Worm (Caenorhabditis elegans): Measurements from ENCODE around the gene srx-51.
"Not testable (repeated sequence)": the region's sequence is repeated elsewhere in the genome, so short reads cannot be mapped to it uniquely, and the experiment has no call there.

srx-51 gene

DNA sequence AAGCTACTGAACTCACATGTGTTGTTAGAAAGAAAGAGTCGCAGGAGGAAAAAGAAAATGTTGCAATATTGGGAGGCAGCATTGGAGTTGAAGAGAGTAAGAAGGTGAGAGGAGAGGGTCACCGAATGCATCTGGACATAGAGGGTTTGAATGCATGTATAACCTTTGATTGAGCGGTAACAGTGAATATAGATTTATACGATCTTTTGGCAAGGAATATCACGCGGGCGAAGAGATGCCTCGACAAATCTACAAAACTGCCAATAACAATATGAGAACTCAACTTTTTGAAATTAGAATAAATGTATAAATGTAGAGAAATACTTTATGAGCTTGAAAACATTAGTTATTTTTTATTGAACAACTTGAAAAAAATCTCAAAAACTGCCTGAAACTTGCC lies 19.4 kb upstream of the srx-51 start, which contains the start of gene M01B2.10:
M01B2.10 (minus strand) TSS at position 101 of the 400 bp plus-strand sequence.
- not testable (repeated sequence) for TF ChIP-seq elt-1 (tag; optimal IDR thresholded peaks at IDR 0.05; ENCODE audit: borderline replicate concordance, insufficient read depth); bed-3 (GFP tag; optimal IDR thresholded peaks at IDR 0.05); flh-1 (GFP tag; optimal IDR thresholded peaks at IDR 0.05)

DNA sequence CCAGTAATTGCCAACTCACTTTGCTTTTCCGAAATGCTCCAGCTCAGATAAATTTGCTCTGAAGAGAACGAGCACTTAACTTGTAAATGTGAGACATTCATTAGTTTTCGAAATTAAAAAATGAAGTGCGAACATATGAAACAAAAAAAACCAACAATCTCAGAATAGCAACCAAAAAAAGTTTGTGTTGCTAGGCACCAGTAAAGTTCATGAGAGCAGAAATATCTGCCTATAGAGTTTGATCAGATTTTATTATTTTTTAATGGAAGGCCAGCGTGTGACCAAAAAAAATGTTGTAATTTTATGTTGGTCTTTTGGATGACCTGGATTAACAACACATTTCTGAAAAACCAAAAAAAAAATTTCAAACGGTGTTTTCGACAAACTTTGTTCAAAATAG lies 17.6 kb upstream of the srx-51 start, which contains the start of gene M01B2.12:
M01B2.12 (minus strand) TSS at position 101 of the 400 bp plus-strand sequence.
- TF ChIP-seq lin-32 (GFP tag; optimal IDR thresholded peaks at IDR 0.05) = no peak
- no peak for TF ChIP-seq ceh-39 (tag; optimal IDR thresholded peaks at IDR 0.05)
- TF ChIP-seq drap-1 (GFP tag; optimal IDR thresholded peaks at IDR 0.05) = no peak
- no peak for TF ChIP-seq nhr-12 (tag; optimal IDR thresholded peaks at IDR 0.05)
- TF ChIP-seq nhr-76 (tag; optimal IDR thresholded peaks at IDR 0.05) = no peak
- TF ChIP-seq pha-4 (tag; optimal IDR thresholded peaks at IDR 0.05) = no peak
- no peak for TF ChIP-seq flh-1 (GFP tag; optimal IDR thresholded peaks at IDR 0.05)
- TF ChIP-seq nhr-28 (tag; optimal IDR thresholded peaks at IDR 0.05) = no peak

DNA sequence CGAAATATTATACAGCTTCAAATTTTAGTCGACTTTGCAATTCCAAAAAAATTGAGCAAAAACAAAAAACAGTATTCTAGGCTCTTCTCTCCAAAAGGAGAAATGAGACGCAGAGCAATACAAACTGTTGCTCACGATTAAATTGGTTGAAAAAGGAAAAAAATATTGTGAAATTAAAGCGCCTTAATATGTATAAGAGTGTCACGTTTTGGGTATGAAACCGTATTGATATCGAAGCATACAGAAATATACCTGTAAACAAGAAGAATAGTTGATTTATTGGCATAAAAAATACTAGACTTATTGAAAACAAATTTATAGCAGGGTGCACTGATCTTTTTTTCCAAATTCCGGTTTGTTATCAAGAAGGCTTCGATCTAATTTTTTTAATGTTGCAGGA lies 15.9 kb upstream of the srx-51 start, which contains the start of gene M01B2.13:
M01B2.13 (minus strand) TSS at position 101 of the 400 bp plus-strand sequence.
- TF ChIP-seq elt-1 (tag; optimal IDR thresholded peaks at IDR 0.05; ENCODE audit: borderline replicate concordance, insufficient read depth) (no peak), elt-3 (tag; optimal IDR thresholded peaks at IDR 0.05) (no peak), hlh-1 (tag; optimal IDR thresholded peaks at IDR 0.05) (no peak), blmp-1 (tag; optimal IDR thresholded peaks at IDR 0.05) (no peak), M03D4.4 (tag; optimal IDR thresholded peaks at IDR 0.05) (no peak), ztf-11 (tag; optimal IDR thresholded peaks at IDR 0.05) (no peak), zip-8 (tag; optimal IDR thresholded peaks at IDR 0.05) (no peak), snpc-4 (tag; optimal IDR thresholded peaks at IDR 0.05) (no peak), mep-1 (tag; optimal IDR thresholded peaks at IDR 0.05) (no peak), ceh-83 (GFP tag; optimal IDR thresholded peaks at IDR 0.05) (no peak), ham-2 (GFP tag; optimal IDR thresholded peaks at IDR 0.05) (no peak), flh-1 (GFP tag; optimal IDR thresholded peaks at IDR 0.05) (no peak), ces-1 (GFP tag; optimal IDR thresholded peaks at IDR 0.05) (no peak), pha-4 (tag; optimal IDR thresholded peaks at IDR 0.05) (no peak), nhr-12 (tag; optimal IDR thresholded peaks at IDR 0.05) (no peak), unc-62 (GFP tag; optimal IDR thresholded peaks at IDR 0.05) (no peak)

ce11 chrV:15267405-15267804 lies 14.3 kb upstream of the srx-51 start, which contains the start of gene T10H4.13:
T10H4.13 (minus strand) TSS chrV:15267505.
- TF ChIP-seq elt-3 (tag; optimal IDR thresholded peaks at IDR 0.05) = no peak
- TF ChIP-seq tbx-8 (GFP tag; optimal IDR thresholded peaks at IDR 0.05) = no peak
- no peak for TF ChIP-seq elt-1 (tag; optimal IDR thresholded peaks at IDR 0.05; ENCODE audit: borderline replicate concordance, insufficient read depth)
- TF ChIP-seq nhr-237 (tag; optimal IDR thresholded peaks at IDR 0.05) = no peak
- no peak for TF ChIP-seq snpc-4 (tag; optimal IDR thresholded peaks at IDR 0.05)
- TF ChIP-seq lsy-2 (tag; optimal IDR thresholded peaks at IDR 0.05) = no peak

- TF ChIP-seq blmp-1 (tag; optimal IDR thresholded peaks at IDR 0.05) = no peak
- no peak for TF ChIP-seq ztf-11 (tag; optimal IDR thresholded peaks at IDR 0.05)
- no peak for TF ChIP-seq unc-39 (tag; optimal IDR thresholded peaks at IDR 0.05)
- TF ChIP-seq pha-4 (tag; optimal IDR thresholded peaks at IDR 0.05) = no peak
- TF ChIP-seq cnd-1 (tag; optimal IDR thresholded peaks at IDR 0.05) = no peak
- TF ChIP-seq unc-62 (GFP tag; optimal IDR thresholded peaks at IDR 0.05) = no peak
- no peak for TF ChIP-seq nhr-12 (tag; optimal IDR thresholded peaks at IDR 0.05)
- no peak for TF ChIP-seq ham-2 (GFP tag; optimal IDR thresholded peaks at IDR 0.05)
- TF ChIP-seq nhr-237 (tag; optimal IDR thresholded peaks at IDR 0.05) = no peak
- no peak for TF ChIP-seq mab-5 (tag; optimal IDR thresholded peaks at IDR 0.05)
- no peak for TF ChIP-seq lsy-2 (tag; optimal IDR thresholded peaks at IDR 0.05)
- no peak for TF ChIP-seq lin-32 (GFP tag; optimal IDR thresholded peaks at IDR 0.05)
- no peak for TF ChIP-seq ceh-39 (tag; optimal IDR thresholded peaks at IDR 0.05)
- TF ChIP-seq mep-1 (tag; optimal IDR thresholded peaks at IDR 0.05) = no peak
- TF ChIP-seq flh-1 (GFP tag; optimal IDR thresholded peaks at IDR 0.05) = no peak
- no peak for TF ChIP-seq tbx-8 (GFP tag; optimal IDR thresholded peaks at IDR 0.05)
- no peak for TF ChIP-seq sem-2 (GFP tag; optimal IDR thresholded peaks at IDR 0.05)
- TF ChIP-seq nhr-76 (tag; optimal IDR thresholded peaks at IDR 0.05) = no peak
- no peak for TF ChIP-seq sptf-1 (tag; optimal IDR thresholded peaks at IDR 0.05)
These were observed 13.4 kb upstream of the srx-51 start, which contains the start of gene srw-22 for ce11 chrV:15268302-15268701. srw-22 (plus strand) TSS chrV:15268602.
